Fruit fly (Drosophila melanogaster): ENCODE measurements around the gene CG14624.

DNA sequence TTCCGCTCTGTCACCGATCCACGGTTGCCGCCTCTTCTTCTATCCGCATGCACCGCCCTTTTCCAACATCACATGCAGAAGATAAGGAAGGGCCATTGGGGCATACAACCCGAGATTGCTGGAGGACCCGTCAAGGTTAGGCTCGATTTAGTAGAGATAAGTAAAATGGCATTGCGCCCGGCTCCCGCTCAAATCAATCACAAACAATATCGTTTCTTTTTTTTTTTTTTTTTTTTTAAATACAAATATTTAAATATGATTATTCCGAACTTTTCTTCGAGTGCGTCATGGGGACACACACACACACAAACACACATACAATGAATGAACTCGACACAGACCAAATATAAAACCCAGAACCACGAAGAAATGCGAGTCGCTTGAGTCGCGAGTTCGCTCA is 22.6 kb downstream of the CG14624 start:
- TF ChIP-seq CG31365 (tag; optimal IDR thresholded peaks at IDR 0.05): no peak
- no peak for TF ChIP-seq Scr (GFP tag; IDR thresholded peaks at IDR 0.05; ENCODE audit: partially characterized antibody)
- TF ChIP-seq CG2678 (tag; optimal IDR thresholded peaks at IDR 0.05): no peak
- TF ChIP-seq Dek (tag; optimal IDR thresholded peaks at IDR 0.05): no peak
- TF ChIP-seq CG17186 (GFP tag; optimal IDR thresholded peaks at IDR 0.05): no peak
- no peak for TF ChIP-seq aop (GFP tag; IDR thresholded peaks at IDR 0.05)
- TF ChIP-seq Side (GFP tag; optimal IDR thresholded peaks at IDR 0.05): no peak
